Worm (Caenorhabditis elegans) whole organism, late embryonic: Measurements from ENCODE around the gene clec-177.

ENCODE experiments used
- ceh-14 ChIP-seq: sonication (generic microtip); optimal IDR thresholded peaks from 2 replicates; lab custom pipeline; 2016; ENCODE audit warnings: missing genotype, missing genetic modification characterization, missing compliant biosample characterization
- ets-4 ChIP-seq: sonication (generic microtip); optimal IDR thresholded peaks from 2 replicates; lab custom pipeline; 2016; ENCODE audit warnings: missing genetic modification characterization, missing compliant biosample characterization

DNA sequence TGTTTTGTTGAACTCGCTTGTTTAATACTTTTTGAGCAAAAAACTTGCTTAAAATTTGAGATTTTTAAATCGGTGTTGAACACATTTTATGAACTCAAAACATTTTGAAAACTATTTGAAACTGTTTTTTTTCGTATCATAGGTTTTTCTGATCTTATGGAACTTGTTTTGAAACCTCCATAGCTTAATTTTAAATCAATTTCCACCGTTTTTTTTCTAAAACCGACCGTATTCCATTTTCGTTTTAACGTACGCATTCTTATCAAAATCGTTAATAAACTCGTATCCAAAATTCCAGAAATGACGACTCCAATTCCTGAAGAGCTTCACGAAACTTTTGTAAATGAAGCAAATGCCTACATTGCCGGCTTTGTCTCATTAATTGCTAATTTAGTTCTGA is 22.0 kb downstream of the clec-177 start, which contains the start of gene srm-2:
- TF ChIP-seq ceh-14 (no peak), ets-4 (tag; lab: Kevin White, UChicago) (no peak)
